Worm (Caenorhabditis elegans): ENCODE results near the gene col-86.
A peak's percentile ranks its signal among the peaks of the same experiment; 100 is the strongest.

The col-86 gene

DNA sequence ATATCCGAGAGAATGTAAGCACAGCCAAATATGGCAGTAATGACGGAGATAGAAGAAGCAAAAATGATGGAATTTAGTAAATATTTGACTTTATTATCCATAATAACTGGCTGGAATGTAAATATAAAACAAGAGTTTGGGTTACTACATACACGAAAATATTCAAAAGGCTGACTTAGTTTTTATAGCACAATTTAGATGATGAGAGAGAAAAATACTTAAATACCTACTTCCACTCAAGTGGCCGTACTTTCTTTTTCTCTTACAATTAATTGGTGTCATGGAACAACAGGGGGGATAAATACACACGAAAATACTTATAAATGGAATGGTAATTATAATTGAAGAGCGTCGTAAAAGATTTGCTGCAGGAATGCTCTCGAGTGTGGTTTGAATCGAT lies at the start of gene col-86:
col-86 (minus strand) TSS at position 101 of the 400 bp plus-strand sequence.
- TF ChIP-seq ceh-28 (tag; optimal IDR thresholded peaks at IDR 0.05) (no peak), elt-2 (tag; optimal IDR thresholded peaks at IDR 0.05) (no peak), egl-27 (tag; optimal IDR thresholded peaks at IDR 0.05) (no peak), unc-62 (GFP tag; optimal IDR thresholded peaks at IDR 0.05) (no peak), elt-1 (tag; optimal IDR thresholded peaks at IDR 0.05) (no peak), nfya-1 (tag; optimal IDR thresholded peaks at IDR 0.05; ENCODE audit: insufficient read depth) (no peak), nhr-28 (tag; optimal IDR thresholded peaks at IDR 0.05) (no peak), R02D3.7 (tag; optimal IDR thresholded peaks at IDR 0.05) (no peak), lsy-12 (tag; optimal IDR thresholded peaks at IDR 0.05) (no peak), skn-1 (tag; optimal IDR thresholded peaks at IDR 0.05) (no peak), hmg-11 (tag; optimal IDR thresholded peaks at IDR 0.05) (no peak), tbx-2 (tag; optimal IDR thresholded peaks at IDR 0.05) (no peak), nhr-43 (tag; optimal IDR thresholded peaks at IDR 0.05; ENCODE audit: poor library complexity, severe bottlenecking) (no peak), elt-3 (tag; optimal IDR thresholded peaks at IDR 0.05) (no peak), nhr-237 (tag; optimal IDR thresholded peaks at IDR 0.05) (no peak)

DNA sequence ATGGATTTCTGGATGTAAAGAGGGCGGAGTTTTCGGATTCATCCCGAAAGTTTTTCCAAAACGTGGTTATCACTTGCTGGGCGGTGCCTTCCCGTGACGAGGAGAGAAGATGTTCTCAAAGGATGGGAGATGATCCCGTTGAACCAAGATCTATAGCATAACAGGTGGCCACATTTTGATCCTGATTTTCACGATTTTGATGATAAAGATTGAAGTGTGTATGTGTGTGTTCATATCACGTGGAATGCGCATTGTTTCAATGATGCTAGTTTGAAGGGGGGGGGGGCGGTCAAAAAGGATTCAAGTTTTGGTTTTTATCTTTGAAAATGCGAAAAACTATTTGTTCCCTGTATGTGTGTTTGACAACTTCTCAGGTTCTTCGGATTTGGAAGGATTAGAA lies 47.1 kb upstream of the col-86 start, which contains the start of gene mltn-1:
mltn-1 (minus strand) TSS at position 22 of the 400 bp plus-strand sequence.
- TF ChIP-seq lsy-12 (tag; optimal IDR thresholded peaks at IDR 0.05) (no peak), ztf-4 (tag; optimal IDR thresholded peaks at IDR 0.05) (no peak), nhr-43 (tag; optimal IDR thresholded peaks at IDR 0.05; ENCODE audit: poor library complexity, severe bottlenecking) (peak; percentile 82), fkh-2 (tag; optimal IDR thresholded peaks at IDR 0.05) (no peak), R02D3.7 (tag; optimal IDR thresholded peaks at IDR 0.05) (no peak), nhr-23 (tag; optimal IDR thresholded peaks at IDR 0.05) (peak; percentile 14), ZK546.5 (tag; optimal IDR thresholded peaks at IDR 0.05) (no peak), zag-1 (tag; optimal IDR thresholded peaks at IDR 0.05) (no peak), fkh-10 (GFP tag; optimal IDR thresholded peaks at IDR 0.05) (no peak), nhr-77 (tag; optimal IDR thresholded peaks at IDR 0.05) (no peak)

DNA sequence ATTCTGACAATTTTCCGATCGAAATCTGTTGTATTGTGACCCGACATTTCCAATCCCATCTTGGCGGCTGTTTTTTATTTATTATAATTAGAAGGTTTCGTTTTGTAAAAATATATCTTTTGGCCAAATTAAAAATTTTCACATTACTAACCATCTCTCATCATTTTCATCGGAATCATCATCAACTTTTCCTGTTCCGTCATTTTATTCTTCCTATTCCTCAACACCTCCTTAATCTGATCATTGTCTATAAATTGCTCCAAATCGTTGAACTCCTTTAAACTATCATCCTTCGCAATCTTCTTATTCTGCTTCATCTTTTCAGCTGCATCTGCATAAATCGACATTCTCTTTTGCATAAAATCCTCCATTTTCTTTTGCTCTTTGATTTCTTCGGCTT lies 44.3 kb upstream of the col-86 start:
- TF ChIP-seq nfya-1 (tag; optimal IDR thresholded peaks at IDR 0.05; ENCODE audit: insufficient read depth), result no peak
- no peak for TF ChIP-seq nhr-11 (tag; optimal IDR thresholded peaks at IDR 0.05)
- TF ChIP-seq unc-62 (GFP tag; optimal IDR thresholded peaks at IDR 0.05), result no peak
- TF ChIP-seq nhr-76 (tag; optimal IDR thresholded peaks at IDR 0.05), result no peak
- TF ChIP-seq ceh-82 (tag; optimal IDR thresholded peaks at IDR 0.05), result no peak
- no peak for TF ChIP-seq unc-39 (tag; optimal IDR thresholded peaks at IDR 0.05)
- no peak for TF ChIP-seq mml-1 (tag; optimal IDR thresholded peaks at IDR 0.05)
- TF ChIP-seq egl-27 (tag; optimal IDR thresholded peaks at IDR 0.05), result no peak
- TF ChIP-seq ZK546.5 (tag; optimal IDR thresholded peaks at IDR 0.05), result no peak
- TF ChIP-seq egl-5 (tag; optimal IDR thresholded peaks at IDR 0.05), result no peak
- no peak for TF ChIP-seq nhr-237 (tag; optimal IDR thresholded peaks at IDR 0.05)
- no peak for TF ChIP-seq ztf-4 (tag; optimal IDR thresholded peaks at IDR 0.05)
- TF ChIP-seq fos-1 (tag; optimal IDR thresholded peaks at IDR 0.05), result no peak
- no peak for TF ChIP-seq jun-1 (tag; optimal IDR thresholded peaks at IDR 0.05)
- no peak for TF ChIP-seq fkh-2 (tag; optimal IDR thresholded peaks at IDR 0.05)
- no peak for TF ChIP-seq nhr-23 (tag; optimal IDR thresholded peaks at IDR 0.05)

DNA sequence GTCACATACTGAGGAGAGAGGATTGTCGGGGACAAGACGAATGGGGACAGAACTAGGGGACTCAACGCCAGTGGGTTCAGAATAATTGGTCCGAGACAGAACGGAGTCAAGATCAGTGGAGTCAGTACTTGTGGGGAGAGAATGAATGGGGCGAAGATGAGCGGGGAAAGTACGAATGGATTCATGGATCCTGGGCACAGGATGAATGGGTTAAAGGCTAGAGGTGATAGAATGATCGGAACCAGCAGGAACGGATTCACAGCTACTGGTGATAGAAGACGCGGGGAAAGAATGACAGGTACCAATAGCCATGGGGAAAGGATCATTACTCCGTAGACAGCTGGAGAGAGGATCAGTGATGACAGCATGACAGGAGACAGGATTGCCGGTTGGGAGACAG lies 41.5 kb upstream of the col-86 start:
- TF ChIP-seq nhr-43 (tag; optimal IDR thresholded peaks at IDR 0.05; ENCODE audit: poor library complexity, severe bottlenecking) (peak; percentile 28), jun-1 (tag; optimal IDR thresholded peaks at IDR 0.05) (no peak), ama-1 (optimal IDR thresholded peaks at IDR 0.05) (peak; percentile 51), fkh-10 (GFP tag; optimal IDR thresholded peaks at IDR 0.05) (no peak), nhr-11 (tag; optimal IDR thresholded peaks at IDR 0.05) (no peak), nhr-12 (tag; optimal IDR thresholded peaks at IDR 0.05) (no peak), skn-1 (tag; optimal IDR thresholded peaks at IDR 0.05) (no peak), nhr-237 (tag; optimal IDR thresholded peaks at IDR 0.05) (no peak), ceh-9 (tag; optimal IDR thresholded peaks at IDR 0.05) (no peak), fkh-2 (tag; optimal IDR thresholded peaks at IDR 0.05) (no peak), ceh-28 (tag; optimal IDR thresholded peaks at IDR 0.05) (no peak), ceh-82 (tag; optimal IDR thresholded peaks at IDR 0.05) (no peak)

DNA sequence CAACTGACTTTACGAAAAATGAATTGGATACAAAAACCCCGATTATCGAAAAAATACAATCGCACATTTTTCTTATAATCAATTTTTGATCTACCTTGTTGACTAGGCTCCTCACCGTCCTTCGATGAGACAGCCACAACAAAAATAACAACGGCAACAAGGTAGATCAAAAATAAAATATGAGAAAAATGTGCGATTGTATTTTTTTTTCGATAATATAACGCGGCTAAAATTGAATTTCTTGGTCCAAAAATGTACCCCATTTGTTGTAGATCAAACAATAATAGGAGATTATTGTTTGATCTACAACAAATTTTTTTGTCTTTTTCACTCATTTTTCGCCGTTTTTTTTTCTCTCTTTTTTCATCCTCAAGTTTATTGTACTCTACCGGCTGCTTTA lies 32.5 kb upstream of the col-86 start:
- no peak for TF ChIP-seq lsy-12 (tag; optimal IDR thresholded peaks at IDR 0.05)
- no peak for TF ChIP-seq jun-1 (tag; optimal IDR thresholded peaks at IDR 0.05)
- TF ChIP-seq lin-15B (tag; optimal IDR thresholded peaks at IDR 0.05), result no peak
- TF ChIP-seq mml-1 (tag; optimal IDR thresholded peaks at IDR 0.05), result no peak
- no peak for TF ChIP-seq snpc-4 (tag; optimal IDR thresholded peaks at IDR 0.05)
- TF ChIP-seq hmg-11 (tag; optimal IDR thresholded peaks at IDR 0.05), result no peak
- TF ChIP-seq ztf-4 (tag; optimal IDR thresholded peaks at IDR 0.05), result no peak
- TF ChIP-seq fkh-2 (tag; optimal IDR thresholded peaks at IDR 0.05), result no peak
- TF ChIP-seq lin-39 (tag; optimal IDR thresholded peaks at IDR 0.05), result no peak
- TF ChIP-seq elt-3 (tag; optimal IDR thresholded peaks at IDR 0.05), result no peak
- TF ChIP-seq nhr-67 (tag; optimal IDR thresholded peaks at IDR 0.05), result no peak
- TF ChIP-seq elt-1 (tag; optimal IDR thresholded peaks at IDR 0.05), result no peak
- no peak for TF ChIP-seq eor-1 (tag; optimal IDR thresholded peaks at IDR 0.05)
- no peak for TF ChIP-seq ceh-82 (tag; optimal IDR thresholded peaks at IDR 0.05)
